Fruit fly (Drosophila melanogaster): ENCODE measurements around the gene CG9386.

Gene CG9386

DNA sequence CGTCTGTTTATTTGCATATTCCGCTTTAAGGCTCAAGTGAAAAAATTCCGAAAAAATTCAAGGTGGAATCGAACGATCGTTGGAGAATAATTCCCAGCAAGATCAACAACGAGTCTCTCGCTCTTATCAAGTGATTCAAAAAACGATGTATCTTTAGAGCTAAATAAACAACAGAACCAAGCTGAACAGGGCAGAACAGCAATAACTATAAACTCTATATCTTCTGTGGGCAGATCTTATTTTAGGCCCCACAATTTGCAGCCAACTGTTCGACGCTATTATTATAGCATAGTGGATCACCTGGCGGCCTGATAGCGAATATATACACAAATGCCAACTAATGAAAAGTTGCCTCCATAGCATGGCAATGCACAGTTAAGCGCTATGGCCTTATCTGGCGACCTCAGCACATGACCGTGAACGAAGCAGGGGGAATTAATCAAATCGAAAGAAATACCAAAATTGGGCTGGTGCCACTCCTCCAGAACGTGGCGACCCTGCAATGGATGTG, 25.8 kb downstream of the CG9386 start (continued):
- no peak for TF ChIP-seq CG6683 (GFP tag; optimal IDR thresholded peaks at IDR 0.05)
- peak; percentile 69 for TF ChIP-seq sd (tag; optimal IDR thresholded peaks at IDR 0.05)
- no peak for TF ChIP-seq E2f1 (GFP tag; IDR thresholded peaks at IDR 0.05)
- no peak for TF ChIP-seq dmrt99B (tag; optimal IDR thresholded peaks at IDR 0.05)
- TF ChIP-seq cad (GFP tag; optimal IDR thresholded peaks at IDR 0.05) = no peak
- TF ChIP-seq Oli (tag; optimal IDR thresholded peaks at IDR 0.05) = no peak
- TF ChIP-seq abd-A (tag; optimal IDR thresholded peaks at IDR 0.05) = peak; percentile 33
- peak; percentile 45 for TF ChIP-seq lab (GFP tag; optimal IDR thresholded peaks at IDR 0.05)
- TF ChIP-seq HLH54F (GFP tag; optimal IDR thresholded peaks at IDR 0.05) = peak; percentile 21
- peak; percentile 80 for TF ChIP-seq mirr (GFP tag; optimal IDR thresholded peaks at IDR 0.05)
- TF ChIP-seq knrl (GFP tag; IDR thresholded peaks at IDR 0.05; ENCODE audit: partially characterized antibody) = no peak
- TF ChIP-seq aop (GFP tag; IDR thresholded peaks at IDR 0.05) = no peak
- TF ChIP-seq CG15514 (GFP tag; optimal IDR thresholded peaks at IDR 0.05) = peak; percentile 41
- TF ChIP-seq CHES-1-like (GFP tag; optimal IDR thresholded peaks at IDR 0.05) = no peak
- peak; percentile 19 for TF ChIP-seq Fer1 (GFP tag; optimal IDR thresholded peaks at IDR 0.05)
- peak; percentile 51 for TF ChIP-seq CG2120 (GFP tag; optimal IDR thresholded peaks at IDR 0.05)
- TF ChIP-seq sim (GFP tag; IDR thresholded peaks at IDR 0.05) = no peak
- TF ChIP-seq BtbVII (GFP tag; optimal IDR thresholded peaks at IDR 0.05) = peak; percentile 18
- peak in 1 of 2 experiments; percentile 67 for TF ChIP-seq Hr78 (GFP tag; optimal IDR thresholded peaks at IDR 0.05)
- TF ChIP-seq bab2 (GFP tag; optimal IDR thresholded peaks at IDR 0.05) = no peak
- TF ChIP-seq CG6654 (GFP tag; optimal IDR thresholded peaks at IDR 0.05) = no peak
- TF ChIP-seq Hand (GFP tag; optimal IDR thresholded peaks at IDR 0.05) = no peak
- TF ChIP-seq Dp (GFP tag; optimal IDR thresholded peaks at IDR 0.05) = no peak
- TF ChIP-seq CG18599 (GFP tag; optimal IDR thresholded peaks at IDR 0.05) = peak; percentile 57
- no peak for TF ChIP-seq CG12155 (GFP tag; optimal IDR thresholded peaks at IDR 0.05)
- TF ChIP-seq B-H2 (GFP tag; optimal IDR thresholded peaks at IDR 0.05) = no peak
- peak; percentile 45; the same call in 1 of the 2 replicates for TF ChIP-seq Atf6 (GFP tag; IDR thresholded peaks at IDR 0.05)
- 0 out of 2 replicates have a peak, but pooled peaks have one; percentile 15 for TF ChIP-seq tna (GFP tag; IDR thresholded peaks at IDR 0.05; ENCODE audit: partially characterized antibody)
- no peak for TF ChIP-seq Fer2 (tag; optimal IDR thresholded peaks at IDR 0.05)
- peak; percentile 83 for TF ChIP-seq CG10543 (GFP tag; optimal IDR thresholded peaks at IDR 0.05)
- no peak for TF ChIP-seq MESR4 (GFP tag; optimal IDR thresholded peaks at IDR 0.05)
- TF ChIP-seq PHDP (tag; optimal IDR thresholded peaks at IDR 0.05) = no peak
- TF ChIP-seq Spps (tag; optimal IDR thresholded peaks at IDR 0.05) = no peak
- peak; percentile 37 for TF ChIP-seq CG34376 (GFP tag; optimal IDR thresholded peaks at IDR 0.05)
- TF ChIP-seq cato (GFP tag; optimal IDR thresholded peaks at IDR 0.05; ENCODE audit: borderline replicate concordance) = no peak
- TF ChIP-seq onecut (GFP tag; IDR thresholded peaks at IDR 0.05) = no peak
- TF ChIP-seq CG9727 (GFP tag; optimal IDR thresholded peaks at IDR 0.05) = no peak
- TF ChIP-seq tup (GFP tag; optimal IDR thresholded peaks at IDR 0.05) = no peak
- no peak for TF ChIP-seq CG6791 (GFP tag; IDR thresholded peaks at IDR 0.05; ENCODE audit: partially characterized antibody)
- TF ChIP-seq zf30C (GFP tag; optimal IDR thresholded peaks at IDR 0.05) = no peak
- TF ChIP-seq Usf (GFP tag; optimal IDR thresholded peaks at IDR 0.05) = no peak
- no peak for TF ChIP-seq unpg (GFP tag; optimal IDR thresholded peaks at IDR 0.05)
- TF ChIP-seq CG4820 (GFP tag; optimal IDR thresholded peaks at IDR 0.05) = no peak
- no peak for TF ChIP-seq CG14860 (GFP tag; IDR thresholded peaks at IDR 0.05; ENCODE audit: partially characterized antibody)
- TF ChIP-seq CG3407 (GFP tag; optimal IDR thresholded peaks at IDR 0.05) = no peak
- TF ChIP-seq twi (tag; optimal IDR thresholded peaks at IDR 0.05) = no peak
- no peak for TF ChIP-seq CG4617 (GFP tag; optimal IDR thresholded peaks at IDR 0.05; ENCODE audit: borderline replicate concordance)
- TF ChIP-seq CG7987 (GFP tag; optimal IDR thresholded peaks at IDR 0.05) = peak; percentile 79
- no peak for TF ChIP-seq Sry-β (GFP tag; optimal IDR thresholded peaks at IDR 0.05)

Measured in whole organism, embryonic.